Fruit fly (Drosophila melanogaster): ENCODE measurements around the gene CG34436.

- TF ChIP-seq h (GFP tag; optimal IDR thresholded peaks at IDR 0.05), result peak; percentile 100
- no peak for TF ChIP-seq Myc (optimal IDR thresholded peaks at IDR 0.05)
- TF ChIP-seq usp (GFP tag; optimal IDR thresholded peaks at IDR 0.05), result no peak
- TF ChIP-seq jim (GFP tag; optimal IDR thresholded peaks at IDR 0.05), result peak; percentile 93
- TF ChIP-seq Hnf4 (GFP tag; optimal IDR thresholded peaks at IDR 0.05), result peak; percentile 100
- TF ChIP-seq psq (GFP tag; optimal IDR thresholded peaks at IDR 0.05), result peak; percentile 100
- peak; percentile 100 for TF ChIP-seq br (GFP tag; optimal IDR thresholded peaks at IDR 0.05)
- peak; percentile 99 to 100 for TF ChIP-seq foxo (GFP tag; optimal IDR thresholded peaks at IDR 0.05)
- TF ChIP-seq fru (GFP tag; optimal IDR thresholded peaks at IDR 0.05), result peak; percentile 100
- TF ChIP-seq Dfd (GFP tag; optimal IDR thresholded peaks at IDR 0.05), result peak; percentile 95
- peak; percentile 98 for TF ChIP-seq CrebA (GFP tag; optimal IDR thresholded peaks at IDR 0.05; ENCODE audit: borderline replicate concordance)
- TF ChIP-seq woc (GFP tag; optimal IDR thresholded peaks at IDR 0.05), result peak; percentile 100
Measured at dm6 chr3R:28326150-28326965, 44.0 kb downstream of the CG34436 start.

Data from whole organism, wandering third instar larva.